Fruit fly (Drosophila melanogaster) whole organism, embryonic: ENCODE measurements around the gene CG4267.

Source experiments
- Abd-B ChIP-seq: fragments of 200-800 bp; sonication (Bioruptor generic); optimal IDR thresholded peaks from 2 replicates; lab custom pipeline; 2018; ENCODE audit warnings: missing biosample characterization, mild to moderate bottlenecking, missing genetic modification characterization, moderate library complexity
- Bdp1 ChIP-seq: fragments of 200-800 bp; sonication (Bioruptor generic); optimal IDR thresholded peaks from 3 replicates; lab custom pipeline; 2016; ENCODE audit warnings: missing biosample characterization, missing genetic modification characterization
- Bgb ChIP-seq: fragments of 200-800 bp; sonication (Bioruptor generic); IDR thresholded peaks from 2 replicates; pipeline ENCODE4 v1.3.6; 2022; ENCODE audit warnings: missing biosample characterization, missing genetic modification characterization; ENCODE audit not compliant: partially characterized antibody
- CG12391 ChIP-seq: fragments of 200-800 bp; sonication (Bioruptor generic); optimal IDR thresholded peaks from 3 replicates; lab custom pipeline; 2018; ENCODE audit warnings: missing biosample characterization, mild to moderate bottlenecking, missing genetic modification characterization, moderate library complexity
- CG14965 ChIP-seq: fragments of 200-800 bp; sonication (Bioruptor generic); optimal IDR thresholded peaks from 2 replicates; lab custom pipeline; 2016; ENCODE audit warnings: missing biosample characterization, missing genetic modification characterization, borderline replicate concordance
- CG1602 ChIP-seq: fragments of 200-800 bp; sonication (Bioruptor generic); optimal IDR thresholded peaks from 3 replicates; lab custom pipeline; 2016; ENCODE audit warnings: missing biosample characterization, missing genetic modification characterization
- CG17361 ChIP-seq: fragments of 200-800 bp; sonication (Bioruptor generic); IDR thresholded peaks from 3 replicates; pipeline ENCODE4 v1.3.6; 2022; ENCODE audit warnings: missing biosample characterization, missing genetic modification characterization
- CG17568 ChIP-seq: fragments of 200-800 bp; sonication (Bioruptor generic); optimal IDR thresholded peaks from 2 replicates; lab custom pipeline; 2018; ENCODE audit warnings: missing biosample characterization, mild to moderate bottlenecking, missing genetic modification characterization, moderate library complexity
- CG17912 ChIP-seq: fragments of 200-800 bp; sonication (Bioruptor generic); optimal IDR thresholded peaks from 2 replicates; lab custom pipeline; 2018; ENCODE audit warnings: missing biosample characterization, mild to moderate bottlenecking, missing genetic modification characterization
- CG1832 ChIP-seq: fragments of 200-800 bp; sonication (Bioruptor generic); optimal IDR thresholded peaks from 2 replicates; lab custom pipeline; 2017; ENCODE audit warnings: missing biosample characterization, mild to moderate bottlenecking, missing genetic modification characterization, inconsistent platforms
- CG18476 ChIP-seq: fragments of 200-800 bp; sonication (Bioruptor generic); optimal IDR thresholded peaks from 2 replicates; lab custom pipeline; 2016; ENCODE audit warnings: missing biosample characterization, mild to moderate bottlenecking, missing genetic modification characterization
- CG18764 ChIP-seq: fragments of 200-800 bp; sonication (Bioruptor generic); optimal IDR thresholded peaks from 3 replicates; lab custom pipeline; 2016; ENCODE audit warnings: missing biosample characterization, missing genetic modification characterization
- CG2116 ChIP-seq: fragments of 200-800 bp; sonication (Bioruptor generic); optimal IDR thresholded peaks from 3 replicates; lab custom pipeline; 2018; ENCODE audit warnings: missing biosample characterization, mild to moderate bottlenecking, missing genetic modification characterization
- CG2129 ChIP-seq: fragments of 200-800 bp; sonication (Bioruptor generic); IDR thresholded peaks from 2 replicates; pipeline ENCODE4 v1.3.6; 2022; ENCODE audit warnings: missing biosample characterization, missing genetic modification characterization; ENCODE audit not compliant: partially characterized antibody
- CG31224 ChIP-seq: fragments of 200-800 bp; sonication (Bioruptor generic); IDR thresholded peaks from 2 replicates; pipeline ENCODE4 v1.3.6; 2022; ENCODE audit warnings: missing biosample characterization, missing genetic modification characterization
- CG3163 ChIP-seq: fragments of 200-800 bp; sonication (Bioruptor generic); optimal IDR thresholded peaks from 3 replicates; lab custom pipeline; 2016; ENCODE audit warnings: missing biosample characterization, missing genetic modification characterization
- CG32767 ChIP-seq: fragments of 200-800 bp; sonication (Bioruptor generic); IDR thresholded peaks from 2 replicates; pipeline ENCODE4 v1.3.6; 2022; ENCODE audit warnings: missing biosample characterization, missing genetic modification characterization
- CG4820 ChIP-seq: fragments of 200-800 bp; sonication (Bioruptor generic); optimal IDR thresholded peaks from 3 replicates; lab custom pipeline; 2016; ENCODE audit warnings: missing biosample characterization, missing genetic modification characterization
- CG6654 ChIP-seq: fragments of 200-800 bp; sonication (Bioruptor generic); optimal IDR thresholded peaks from 2 replicates; lab custom pipeline; 2017; ENCODE audit warnings: missing biosample characterization, mild to moderate bottlenecking, missing genetic modification characterization
- CG6765 ChIP-seq: fragments of 200-800 bp; sonication (Bioruptor generic); optimal IDR thresholded peaks from 3 replicates; lab custom pipeline; 2017; ENCODE audit warnings: missing biosample characterization, mild to moderate bottlenecking, missing genetic modification characterization
- CG7745 ChIP-seq: fragments of 200-800 bp; sonication (Bioruptor generic); optimal IDR thresholded peaks from 2 replicates; lab custom pipeline; 2018; ENCODE audit warnings: missing biosample characterization, mild to moderate bottlenecking, missing genetic modification characterization, moderate library complexity
- CG7928 ChIP-seq: fragments of 200-800 bp; sonication (Bioruptor generic); optimal IDR thresholded peaks from 2 replicates; lab custom pipeline; 2017; ENCODE audit warnings: missing biosample characterization, mild to moderate bottlenecking, missing genetic modification characterization
- CG8924 ChIP-seq: fragments of 200-800 bp; optimal IDR thresholded peaks from 3 replicates; lab custom pipeline; 2019; ENCODE audit warnings: missing biosample characterization, mild to moderate bottlenecking, missing genetic modification characterization, moderate library complexity
- D ChIP-seq, 2 experiments: fragments of 200-800 bp in 1 of 2; fragments of >200 bp in 1 of 2; sonication (Bioruptor generic) in 1 of 2; optimal IDR thresholded peaks; 2 replicates in 1 of 2; 3 replicates in 1 of 2; lab custom pipeline; 2017; ENCODE audit warnings: mild to moderate bottlenecking in 1 of 2, missing biosample characterization in 1 of 2, missing genetic modification characterization in 1 of 2, missing genetic modification reagents in 1 of 2
- Dip2 ChIP-seq: fragments of 200-800 bp; sonication (Bioruptor generic); IDR thresholded peaks from 2 replicates; pipeline ENCODE4 v1.3.6; 2022; ENCODE audit warnings: missing biosample characterization, missing genetic modification characterization
- Doc3 ChIP-seq: fragments of 200-800 bp; sonication (Bioruptor generic); IDR thresholded peaks from 3 replicates; pipeline ENCODE4 v1.3.6; 2022; ENCODE audit warnings: missing biosample characterization, missing genetic modification characterization; ENCODE audit not compliant: partially characterized antibody
- Dref ChIP-seq: fragments of 200-800 bp; sonication (Bioruptor generic); IDR thresholded peaks from 2 replicates; pipeline ENCODE4 v1.3.6; 2022; ENCODE audit warnings: missing biosample characterization, missing genetic modification characterization
- Hr39 ChIP-seq: fragments of >200 bp; optimal IDR thresholded peaks from 2 replicates; lab custom pipeline; 2017
- NC2β ChIP-seq: fragments of 200-800 bp; sonication (Bioruptor generic); optimal IDR thresholded peaks from 2 replicates; lab custom pipeline; 2016; ENCODE audit warnings: missing biosample characterization, missing genetic modification characterization
- Nf-YC ChIP-seq: fragments of 200-800 bp; optimal IDR thresholded peaks from 3 replicates; lab custom pipeline; 2019; ENCODE audit warnings: missing biosample characterization, mild to moderate bottlenecking, missing genetic modification characterization, moderate library complexity
- Scr ChIP-seq: fragments of 200-800 bp; sonication (Bioruptor generic); IDR thresholded peaks from 2 replicates; pipeline ENCODE4 v1.3.6; 2022; ENCODE audit warnings: missing biosample characterization, missing genetic modification characterization; ENCODE audit not compliant: partially characterized antibody
- btn ChIP-seq: fragments of 200-800 bp; sonication (Bioruptor generic); optimal IDR thresholded peaks from 2 replicates; lab custom pipeline; 2016; ENCODE audit warnings: missing biosample characterization, missing genetic modification characterization
- cad ChIP-seq: fragments of >200 bp; optimal IDR thresholded peaks from 2 replicates; lab custom pipeline; 2017; ENCODE audit warnings: missing biosample characterization, missing genetic modification characterization
- crol ChIP-seq: fragments of 200-800 bp; sonication (Bioruptor generic); IDR thresholded peaks from 2 replicates; pipeline ENCODE4 v1.3.6; 2022; ENCODE audit warnings: missing biosample characterization, missing genetic modification characterization
- crp ChIP-seq, 2 experiments: fragments of 200-800 bp; sonication (Bioruptor generic); optimal IDR thresholded peaks; 2 replicates in 1 of 2; 3 replicates in 1 of 2; lab custom pipeline; 2017; ENCODE audit warnings: missing biosample characterization in 2 of 2, missing genetic modification characterization in 2 of 2, mild to moderate bottlenecking in 1 of 2, moderate library complexity in 1 of 2
- ems ChIP-seq: fragments of 200-800 bp; sonication (Bioruptor generic); optimal IDR thresholded peaks from 3 replicates; lab custom pipeline; 2016; ENCODE audit warnings: missing biosample characterization, missing genetic modification characterization
- fd64A ChIP-seq: fragments of 200-800 bp; sonication (Bioruptor generic); optimal IDR thresholded peaks from 3 replicates; lab custom pipeline; 2018; ENCODE audit warnings: missing biosample characterization, mild to moderate bottlenecking, missing genetic modification characterization
- fu2 ChIP-seq: fragments of 200-800 bp; sonication (Bioruptor generic); optimal IDR thresholded peaks from 2 replicates; lab custom pipeline; 2016; ENCODE audit warnings: missing biosample characterization, missing genetic modification characterization
- gt ChIP-seq: fragments of 200-800 bp; sonication (Bioruptor generic); IDR thresholded peaks from 2 replicates; pipeline ENCODE4 v1.3.6; 2022; ENCODE audit warnings: missing biosample characterization, missing genetic modification characterization
- insv ChIP-seq, 2 experiments: fragments of 200-800 bp; sonication (Bioruptor generic); optimal IDR thresholded peaks; 3 replicates each; lab custom pipeline; 2016 to 2018; ENCODE audit warnings: missing biosample characterization in 2 of 2, missing genetic modification characterization in 2 of 2
- org-1 ChIP-seq: fragments of 200-800 bp; sonication (Bioruptor generic); optimal IDR thresholded peaks from 2 replicates; lab custom pipeline; 2017; ENCODE audit warnings: missing biosample characterization, missing genetic modification characterization
- pan ChIP-seq, 4 experiments: fragments of >200 bp in 3 of 4; fragments of 200-800 bp in 1 of 4; sonication (Bioruptor generic) in 1 of 4; optimal IDR thresholded peaks in 3 of 4; IDR thresholded peaks in 1 of 4; 2 replicates each; pipeline versions ENCODE4 v1.3.6 to Lab custom; 2017 to 2022; ENCODE audit warnings: missing biosample characterization in 2 of 4, missing genetic modification characterization in 2 of 4, mixed read lengths in 1 of 4
- pfk ChIP-seq: fragments of 200-800 bp; sonication (Bioruptor generic); optimal IDR thresholded peaks from 2 replicates; lab custom pipeline; 2018; ENCODE audit warnings: missing biosample characterization, mild to moderate bottlenecking, missing genetic modification characterization, moderate library complexity
- rib ChIP-seq: fragments of 200-800 bp; sonication (Bioruptor generic); IDR thresholded peaks from 2 replicates; pipeline ENCODE4 v1.3.6; 2022; ENCODE audit warnings: missing biosample characterization, missing genetic modification characterization
- slp2 ChIP-seq: fragments of 200-800 bp; sonication (Bioruptor generic); optimal IDR thresholded peaks from 2 replicates; lab custom pipeline; 2016; ENCODE audit warnings: missing biosample characterization, missing genetic modification characterization
- z ChIP-seq: fragments of 200-800 bp; sonication (Bioruptor generic); IDR thresholded peaks from 3 replicates; pipeline ENCODE4 v1.3.6; 2022; ENCODE audit warnings: missing biosample characterization, missing genetic modification characterization
- zen2 ChIP-seq: fragments of 200-800 bp; sonication (Bioruptor generic); IDR thresholded peaks from 3 replicates; pipeline ENCODE4 v1.3.6; 2022; ENCODE audit warnings: missing biosample characterization, missing genetic modification characterization; ENCODE audit not compliant: partially characterized antibody

The CG4267 gene

dm6 chr2L:2226259-2227121 is 15.7 kb upstream of the CG4267 start, which contains the start of the genes CG15387 and sau (continued):
- TF ChIP-seq CG3163 (peak; percentile 79), CG1602 (peak; percentile 91), Scr (GFP tag; lab: Robert Waterston, UW) (peak; percentile 97), CG2116 (GFP tag; lab: Kevin White, UChicago) (peak; percentile 90), CG6654 (peak; percentile 57), CG31224 (GFP tag; lab: Robert Waterston, UW) (peak; percentile 79), Dip2 (no peak), CG18764 (GFP tag; lab: Kevin White, UChicago) (peak; percentile 73), CG18476 (peak; percentile 89), pfk (GFP tag; lab: Kevin White, UChicago) (peak; percentile 32), CG32767 (peak; percentile 85), CG7745 (no peak), fu2 (GFP tag; lab: Kevin White, UChicago) (peak; percentile 91), z (no peak), Bdp1 (peak; percentile 75), slp2 (peak; percentile 90), CG4820 (GFP tag; lab: Kevin White, UChicago) (peak; percentile 79), CG7928 (GFP tag; lab: Kevin White, UChicago) (peak; percentile 54), Dref (GFP tag; lab: Robert Waterston, UW) (peak; percentile 49), insv (GFP tag; optimal IDR thresholded peaks at IDR 0.05; lab: Kevin White, UChicago) (peak in 1 of 2 experiments; percentile 63), CG14965 (no peak), zen2 (GFP tag; lab: Robert Waterston, UW) (peak; percentile 84; the same call in 2 of the 3 replicates), crp (GFP tag; optimal IDR thresholded peaks at IDR 0.05; lab: Kevin White, UChicago) (peak in 1 of 2 experiments; percentile 59), CG2129 (GFP tag; lab: Robert Waterston, UW) (peak; percentile 89), Bgb (peak; percentile 88), CG8924 (tag; lab: Kevin White, UChicago) (peak; percentile 85), Nf-YC (tag; lab: Kevin White, UChicago) (peak; percentile 78), gt (GFP tag; lab: Robert Waterston, UW) (peak; percentile 71), CG6765 (GFP tag; lab: Kevin White, UChicago) (peak; percentile 80), cad (no peak), Abd-B (GFP tag; lab: Kevin White, UChicago) (peak; percentile 82), D (optimal IDR thresholded peaks at IDR 0.05; lab: Kevin White, UChicago) (no peak), D (GFP tag; optimal IDR thresholded peaks at IDR 0.05; lab: Kevin White, UChicago) (peak; percentile 67), Hr39 (no peak), btn (GFP tag; lab: Kevin White, UChicago) (peak; percentile 56), CG17912 (peak; percentile 69), ems (peak; percentile 87), CG12391 (tag; lab: Kevin White, UChicago) (peak; percentile 95), NC2β (GFP tag; lab: Kevin White, UChicago) (peak; percentile 90), fd64A (peak; percentile 32), Doc3 (GFP tag; lab: Robert Waterston, UW) (peak; percentile 97), rib (GFP tag; lab: Robert Waterston, UW) (peak; percentile 75), CG17361 (GFP tag; lab: Robert Waterston, UW) (peak; percentile 89), CG17568 (GFP tag; lab: Kevin White, UChicago) (peak; percentile 76), pan (optimal IDR thresholded peaks at IDR 0.05; lab: Kevin White, UChicago) (no peak), pan (GFP tag; optimal IDR thresholded peaks at IDR 0.05 in 1 of 2, IDR thresholded peaks at IDR 0.05 in 1 of 2) (peak in 1 of 2 experiments; percentile 87), CG1832 (GFP tag; lab: Kevin White, UChicago) (no peak), crol (GFP tag; lab: Robert Waterston, UW) (no peak), org-1 (peak; percentile 63)
